Worm (Caenorhabditis elegans) whole organism, mixed stage, embryonic: Measurements from ENCODE around the gene C23G10.5.

Source experiments
- bed-3 ChIP-seq: fragments of 200-800 bp; sonication (Bioruptor generic); optimal IDR thresholded peaks from 3 replicates; lab custom pipeline; 2018; ENCODE audit warnings: mild to moderate bottlenecking, missing genetic modification characterization, moderate library complexity, missing compliant biosample characterization
- elt-3 ChIP-seq: fragments of 150-350 bp; optimal IDR thresholded peaks from 2 replicates; lab custom pipeline; 2014; ENCODE audit warnings: missing biosample characterization, missing genetic modification characterization
- mep-1 ChIP-seq: fragments of 150-350 bp; optimal IDR thresholded peaks from 2 replicates; lab custom pipeline; 2017; ENCODE audit warnings: missing biosample characterization, missing genetic modification reagents, missing genetic modification characterization, inconsistent platforms
- snpc-4 ChIP-seq: fragments of 150-350 bp; optimal IDR thresholded peaks from 2 replicates; lab custom pipeline; 2014; ENCODE audit warnings: missing biosample characterization, missing genetic modification characterization
- unc-39 ChIP-seq: fragments of 150-350 bp; optimal IDR thresholded peaks from 2 replicates; lab custom pipeline; 2014; ENCODE audit warnings: missing biosample characterization, missing genetic modification characterization
- unc-62 ChIP-seq: fragments of 150-350 bp; optimal IDR thresholded peaks from 2 replicates; lab custom pipeline; 2014; ENCODE audit warnings: missing biosample characterization, missing genetic modification reagents, missing genetic modification characterization
- zip-8 ChIP-seq: fragments of 150-350 bp; optimal IDR thresholded peaks from 2 replicates; lab custom pipeline; 2014; ENCODE audit warnings: missing biosample characterization, missing genetic modification characterization
- ztf-11 ChIP-seq: fragments of 150-350 bp; optimal IDR thresholded peaks from 2 replicates; lab custom pipeline; 2014; ENCODE audit warnings: missing biosample characterization, missing genetic modification characterization

ce11 chrIII:6179062-6179461, 11.8 kb upstream of the C23G10.5 start:
- TF ChIP-seq unc-62 (GFP tag; lab: Kevin White, UChicago) (no peak), ztf-11 (tag; lab: Kevin White, UChicago) (no peak), zip-8 (tag; lab: Kevin White, UChicago) (no peak), bed-3 (no peak), mep-1 (tag; lab: Kevin White, UChicago) (no peak), unc-39 (tag; lab: Kevin White, UChicago) (no peak), elt-3 (tag; lab: Kevin White, UChicago) (no peak), snpc-4 (tag; lab: Kevin White, UChicago) (no peak)
